Worm (Caenorhabditis elegans) whole organism, early embryonic: ENCODE measurements around the gene let-858.

Experiments used
- aly-1 ChIP-seq: sonication (generic microtip); optimal IDR thresholded peaks from 2 replicates; lab custom pipeline; 2016; ENCODE audit warnings: missing genetic modification characterization, missing compliant biosample characterization
- ama-1 ChIP-seq: fragments of 150-350 bp; optimal IDR thresholded peaks from 2 replicates; lab custom pipeline; 2014
- ceh-36 ChIP-seq: sonication (generic microtip); optimal IDR thresholded peaks from 2 replicates; lab custom pipeline; 2016; ENCODE audit warnings: missing genetic modification characterization, inconsistent platforms, missing compliant biosample characterization
- ets-7 ChIP-seq: sonication (generic microtip); optimal IDR thresholded peaks from 2 replicates; lab custom pipeline; 2016; ENCODE audit warnings: missing genotype, missing genetic modification characterization, missing compliant biosample characterization
- flt-1 ChIP-seq: fragments of 200-800 bp; sonication (Bioruptor generic); IDR thresholded peaks from 2 replicates; pipeline ENCODE4 v1.3.6; 2022; ENCODE audit warnings: missing genetic modification characterization, missing compliant biosample characterization
- hmbx-1 ChIP-seq: sonication (generic microtip); optimal IDR thresholded peaks from 2 replicates; lab custom pipeline; 2016; ENCODE audit warnings: mild to moderate bottlenecking, missing genetic modification characterization, missing compliant biosample characterization
- hmg-4 ChIP-seq: fragments of 200-800 bp; sonication (Bioruptor generic); optimal IDR thresholded peaks from 2 replicates; lab custom pipeline; 2018; ENCODE audit warnings: mild to moderate bottlenecking, missing genetic modification characterization, missing compliant biosample characterization
- hnd-1 ChIP-seq: sonication (generic microtip); optimal IDR thresholded peaks from 2 replicates; lab custom pipeline; 2016; ENCODE audit warnings: missing genetic modification characterization, missing compliant biosample characterization
- pes-1 ChIP-seq: fragments of 200-800 bp; sonication (Bioruptor generic); IDR thresholded peaks from 2 replicates; pipeline ENCODE4 v1.3.6; 2022; ENCODE audit warnings: missing genetic modification reagents, missing genetic modification characterization, missing compliant biosample characterization
- tbx-11 ChIP-seq: fragments of 200-800 bp; sonication (Bioruptor generic); IDR thresholded peaks from 2 replicates; pipeline ENCODE4 v1.3.6; 2022; ENCODE audit warnings: missing genetic modification characterization, missing compliant biosample characterization
- tbx-37 ChIP-seq: fragments of 200-800 bp; sonication (Bioruptor generic); conservative IDR thresholded peaks from 2 replicates; pipeline ENCODE4 v1.3.6; 2022; ENCODE audit warnings: missing genetic modification reagents, missing genetic modification characterization, missing compliant biosample characterization

DNA sequence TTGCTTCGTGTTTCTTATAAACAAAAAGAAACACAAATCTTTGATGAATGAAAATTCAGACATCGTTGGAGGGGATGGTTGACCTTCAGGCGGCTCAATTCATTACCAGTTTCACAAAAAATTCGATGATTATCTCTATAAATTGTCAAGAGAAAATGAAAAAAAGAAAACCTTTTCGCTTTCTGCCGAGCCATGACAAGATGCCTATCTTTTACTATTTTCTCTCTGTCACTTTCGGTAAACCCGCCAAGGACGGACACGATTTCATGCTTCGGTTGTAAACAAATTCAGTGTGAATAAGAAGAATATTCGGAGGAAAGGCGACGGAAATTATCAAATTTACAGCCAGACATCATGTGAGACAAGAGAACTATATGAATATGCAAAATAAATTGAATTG is 1.5 kb upstream of the let-858 start:
- TF ChIP-seq hmg-4 (no peak), tbx-37 (GFP tag; lab: Robert Waterston, UW) (no peak), flt-1 (no peak), ama-1 (lab: Kevin White, UChicago) (no peak), hnd-1 (tag; lab: Kevin White, UChicago) (no peak), ceh-36 (no peak), hmbx-1 (no peak), pes-1 (GFP tag; lab: Robert Waterston, UW) (no peak), aly-1 (no peak), tbx-11 (GFP tag; lab: Robert Waterston, UW) (no peak), ets-7 (tag; lab: Kevin White, UChicago) (no peak)
